Fruit fly (Drosophila melanogaster) whole organism, wandering third instar larva: ENCODE results near the gene Dus1.

ENCODE experiments used
- Abd-B ChIP-seq: fragments of >200 bp; optimal IDR thresholded peaks from 2 replicates; lab custom pipeline; 2017; ENCODE audit warnings: missing biosample characterization, missing genetic modification characterization
- CG32264 ChIP-seq: fragments of 200-800 bp; sonication (Bioruptor generic); optimal IDR thresholded peaks from 2 replicates; lab custom pipeline; 2016; ENCODE audit warnings: missing biosample characterization, missing genetic modification characterization
- CG9705 ChIP-seq: fragments of 200-800 bp; sonication (Bioruptor generic); optimal IDR thresholded peaks from 2 replicates; lab custom pipeline; 2018; ENCODE audit warnings: missing biosample characterization, mild to moderate bottlenecking, missing genetic modification characterization
- CrebA ChIP-seq: fragments of 200-800 bp; sonication (Bioruptor generic); optimal IDR thresholded peaks from 2 replicates; lab custom pipeline; 2016; ENCODE audit warnings: missing biosample characterization, mild to moderate bottlenecking, missing genetic modification characterization, borderline replicate concordance
- Dfd ChIP-seq: fragments of >200 bp; optimal IDR thresholded peaks from 2 replicates; lab custom pipeline; 2017; ENCODE audit warnings: missing biosample characterization, missing genetic modification characterization
- Dif ChIP-seq: fragments of 200-275, 200-300 bp; sonication (Bioruptor generic); optimal IDR thresholded peaks from 2 replicates; lab custom pipeline; 2018; ENCODE audit warnings: missing biosample characterization, missing genetic modification characterization; ENCODE audit not compliant: partially characterized antibody
- GATAd ChIP-seq: sonication (Bioruptor generic); optimal IDR thresholded peaks from 2 replicates; lab custom pipeline; 2016; ENCODE audit warnings: missing biosample characterization, missing genetic modification characterization
- HLH106 ChIP-seq: fragments of 200-800 bp; optimal IDR thresholded peaks from 3 replicates; lab custom pipeline; 2019; ENCODE audit warnings: missing biosample characterization, mild to moderate bottlenecking, missing genetic modification characterization, moderate library complexity
- Hnf4 ChIP-seq: fragments of 200-800 bp; sonication (Bioruptor generic); optimal IDR thresholded peaks from 2 replicates; lab custom pipeline; 2016; ENCODE audit warnings: missing biosample characterization, mild to moderate bottlenecking, missing genetic modification characterization
- Hr78 ChIP-seq: fragments of >200 bp; optimal IDR thresholded peaks from 2 replicates; lab custom pipeline; 2017; ENCODE audit warnings: missing biosample characterization, missing genetic modification characterization
- Hr83 ChIP-seq: fragments of 200-300 bp; sonication (Bioruptor generic); optimal IDR thresholded peaks from 2 replicates; lab custom pipeline; 2016; ENCODE audit warnings: missing biosample characterization, mild to moderate bottlenecking, missing genetic modification characterization, moderate library complexity; ENCODE audit not compliant: poor library complexity, severe bottlenecking
- Jra ChIP-seq: sonication (Bioruptor generic); optimal IDR thresholded peaks from 2 replicates; lab custom pipeline; 2016; ENCODE audit warnings: missing biosample characterization, missing genetic modification characterization
- Mio ChIP-seq: sonication (Bioruptor generic); optimal IDR thresholded peaks from 2 replicates; lab custom pipeline; 2016; ENCODE audit warnings: missing biosample characterization, missing genetic modification characterization
- Myc ChIP-seq: fragments of >200 bp; optimal IDR thresholded peaks from 2 replicates; lab custom pipeline; 2017
- N ChIP-seq: fragments of >200 bp; optimal IDR thresholded peaks from 2 replicates; lab custom pipeline; 2018; ENCODE audit warnings: missing biosample characterization, missing external identifiers, missing genetic modification characterization
- OdsH ChIP-seq: fragments of 200-800 bp; sonication (Bioruptor generic); optimal IDR thresholded peaks from 2 replicates; lab custom pipeline; 2016; ENCODE audit warnings: missing biosample characterization, mild to moderate bottlenecking, missing genetic modification characterization
- Rel ChIP-seq, 2 experiments: fragments of 200-800 bp; sonication (Bioruptor generic) in 1 of 2; optimal IDR thresholded peaks; 2 replicates in 1 of 2; 3 replicates in 1 of 2; lab custom pipeline; 2016 to 2019; ENCODE audit warnings: mild to moderate bottlenecking in 2 of 2, missing biosample characterization in 2 of 2, missing genetic modification characterization in 2 of 2, moderate library complexity in 1 of 2
- Sp1 ChIP-seq: fragments of 200-800 bp; sonication (Bioruptor generic); optimal IDR thresholded peaks from 3 replicates; lab custom pipeline; 2019; ENCODE audit warnings: missing biosample characterization, mild to moderate bottlenecking, missing genetic modification characterization, moderate library complexity
- Vsx2 ChIP-seq: fragments of 200-300, 225-300 bp; sonication (Bioruptor generic); optimal IDR thresholded peaks from 2 replicates; lab custom pipeline; 2018; ENCODE audit warnings: missing biosample characterization, missing genetic modification characterization; ENCODE audit not compliant: partially characterized antibody
- br ChIP-seq: fragments of 200-800 bp; sonication (Bioruptor generic); optimal IDR thresholded peaks from 2 replicates; lab custom pipeline; 2016; ENCODE audit warnings: missing biosample characterization, missing genetic modification characterization
- brk ChIP-seq: fragments of 200-800 bp; sonication (Bioruptor generic); optimal IDR thresholded peaks from 2 replicates; lab custom pipeline; 2016; ENCODE audit warnings: missing biosample characterization, mild to moderate bottlenecking, missing genetic modification characterization
- dl ChIP-seq, 2 experiments: fragments of 175-275, 200-275 bp in 1 of 2; fragments of 200-275 bp in 1 of 2; sonication (Bioruptor generic); optimal IDR thresholded peaks; lab custom pipeline; 2018; ENCODE audit warnings: mild to moderate bottlenecking in 2 of 2, missing biosample characterization in 2 of 2, missing genetic modification characterization in 2 of 2, moderate library complexity in 2 of 2; ENCODE audit not compliant: partially characterized antibody in 2 of 2, insufficient read depth in 1 of 2
- dmrt93B ChIP-seq: fragments of 200-800 bp; sonication (Bioruptor generic); optimal IDR thresholded peaks from 2 replicates; lab custom pipeline; 2018; ENCODE audit warnings: missing biosample characterization, mild to moderate bottlenecking, missing genetic modification characterization
- dsf ChIP-seq: sonication (Bioruptor generic); optimal IDR thresholded peaks from 2 replicates; lab custom pipeline; 2016; ENCODE audit warnings: missing biosample characterization, missing genetic modification characterization, borderline replicate concordance
- ey ChIP-seq: fragments of 200-800 bp; sonication (Bioruptor generic); optimal IDR thresholded peaks from 2 replicates; lab custom pipeline; 2016; ENCODE audit warnings: missing biosample characterization, missing genetic modification characterization
- foxo ChIP-seq, 2 experiments: fragments of 200-800 bp; sonication (Bioruptor generic); optimal IDR thresholded peaks; 2 replicates in 1 of 2; 3 replicates in 1 of 2; lab custom pipeline; 2016 to 2017; ENCODE audit warnings: missing biosample characterization in 2 of 2, missing genetic modification characterization in 2 of 2
- fru ChIP-seq: fragments of 200-800 bp; sonication (Bioruptor generic); optimal IDR thresholded peaks from 3 replicates; lab custom pipeline; 2016; ENCODE audit warnings: missing biosample characterization, mild to moderate bottlenecking, missing genetic modification characterization
- h ChIP-seq: fragments of 200-800 bp; sonication (Bioruptor generic); optimal IDR thresholded peaks from 3 replicates; lab custom pipeline; 2016; ENCODE audit warnings: missing biosample characterization, mild to moderate bottlenecking, missing genetic modification characterization
- jim ChIP-seq: fragments of 175-275, 200-325 bp; sonication (Bioruptor generic); optimal IDR thresholded peaks from 2 replicates; lab custom pipeline; 2016; ENCODE audit warnings: missing biosample characterization, mild to moderate bottlenecking, missing genetic modification characterization
- lola ChIP-seq: fragments of >200 bp; optimal IDR thresholded peaks from 2 replicates; lab custom pipeline; 2017; ENCODE audit warnings: missing biosample characterization, missing genetic modification characterization
- pan ChIP-seq: fragments of >200 bp; optimal IDR thresholded peaks from 2 replicates; lab custom pipeline; 2017
- psq ChIP-seq: fragments of 200-800 bp; sonication (Bioruptor generic); optimal IDR thresholded peaks from 3 replicates; lab custom pipeline; 2017; ENCODE audit warnings: missing biosample characterization, mild to moderate bottlenecking, missing genetic modification characterization, moderate library complexity
- rgr ChIP-seq: fragments of 200-800 bp; sonication (Bioruptor generic); optimal IDR thresholded peaks from 3 replicates; lab custom pipeline; 2016; ENCODE audit warnings: missing biosample characterization, mild to moderate bottlenecking, missing genetic modification characterization
- sage ChIP-seq: fragments of 200-800 bp; sonication (Bioruptor generic); optimal IDR thresholded peaks from 2 replicates; lab custom pipeline; 2016; ENCODE audit warnings: missing biosample characterization, mild to moderate bottlenecking, missing genetic modification characterization
- sv ChIP-seq: fragments of 200-800 bp; sonication (Bioruptor generic); optimal IDR thresholded peaks from 3 replicates; lab custom pipeline; 2016; ENCODE audit warnings: missing biosample characterization, missing genetic modification characterization
- tai ChIP-seq: sonication (Bioruptor generic); optimal IDR thresholded peaks from 2 replicates; lab custom pipeline; 2016; ENCODE audit warnings: missing biosample characterization, missing genetic modification characterization
- usp ChIP-seq: fragments of >200 bp; optimal IDR thresholded peaks from 2 replicates; lab custom pipeline; 2017; ENCODE audit warnings: missing biosample characterization, missing genetic modification characterization
- woc ChIP-seq: sonication (Bioruptor generic); optimal IDR thresholded peaks from 2 replicates; lab custom pipeline; 2016; ENCODE audit warnings: missing biosample characterization, mild to moderate bottlenecking, missing genetic modification characterization

Gene Dus1

dm6 chr2L:299038-299437 is 27.5 kb upstream of the Dus1 start:
- TF ChIP-seq Abd-B (GFP tag; lab: Kevin White, UChicago) (no peak), Dfd (GFP tag; lab: Kevin White, UChicago) (no peak), Jra (GFP tag; lab: Kevin White, UChicago) (no peak), CG32264 (no peak), N (GFP tag; lab: Kevin White, UChicago) (no peak), sv (GFP tag; lab: Kevin White, UChicago) (no peak), brk (GFP tag; lab: Kevin White, UChicago) (no peak), Hnf4 (GFP tag; lab: Kevin White, UChicago) (no peak), tai (GFP tag; lab: Kevin White, UChicago) (no peak), Hr78 (no peak), Sp1 (GFP tag; lab: Kevin White, UChicago) (no peak), dl (GFP tag; optimal IDR thresholded peaks at IDR 0.05; lab: Kevin White, UChicago; ENCODE audit: insufficient read depth in 1 of 2, partially characterized antibody in 2 of 2) (no peak), woc (no peak), Mio (GFP tag; lab: Kevin White, UChicago) (no peak), br (GFP tag; lab: Kevin White, UChicago) (no peak), CG9705 (no peak), fru (GFP tag; lab: Kevin White, UChicago) (no peak), jim (GFP tag; lab: Kevin White, UChicago) (no peak), dsf (GFP tag; lab: Kevin White, UChicago) (no peak)

DNA sequence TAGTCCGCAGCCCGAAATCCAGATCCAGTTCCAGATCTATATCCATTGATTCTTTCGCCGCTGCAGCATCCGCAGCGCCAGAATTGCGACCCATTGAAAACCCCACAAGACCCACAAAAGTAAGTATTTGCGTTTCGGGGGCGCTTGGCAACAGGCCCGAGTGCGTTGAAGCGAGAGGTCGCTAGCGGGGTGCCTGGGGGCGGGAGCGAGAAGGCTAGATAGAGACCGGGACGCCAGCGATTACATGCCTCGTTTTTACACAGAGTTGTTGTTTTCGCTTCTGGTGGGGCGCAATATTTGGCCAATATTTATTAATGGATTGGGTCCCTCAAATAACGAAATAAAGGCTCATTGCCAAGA is 26.7 kb upstream of the Dus1 start:
- no peak for TF ChIP-seq dmrt93B (GFP tag; lab: Kevin White, UChicago)
- TF ChIP-seq Rel (GFP tag; optimal IDR thresholded peaks at IDR 0.05; lab: Kevin White, UChicago), result no peak
- peak; percentile 48 for TF ChIP-seq Rel (tag; optimal IDR thresholded peaks at IDR 0.05; lab: Kevin White, UChicago)
- no peak for TF ChIP-seq h (GFP tag; lab: Kevin White, UChicago)
- TF ChIP-seq CG9705, result no peak
- TF ChIP-seq sv (GFP tag; lab: Kevin White, UChicago), result no peak
- TF ChIP-seq br (GFP tag; lab: Kevin White, UChicago), result no peak
- no peak for TF ChIP-seq Dif
- TF ChIP-seq sage (GFP tag; lab: Kevin White, UChicago), result no peak

- TF ChIP-seq N (GFP tag; lab: Kevin White, UChicago) (peak; percentile 16), sv (GFP tag; lab: Kevin White, UChicago) (peak; percentile 91), ey (GFP tag; lab: Kevin White, UChicago) (peak; percentile 92), Mio (GFP tag; lab: Kevin White, UChicago) (peak; percentile 89), jim (GFP tag; lab: Kevin White, UChicago) (peak; percentile 92), lola (no peak), Sp1 (GFP tag; lab: Kevin White, UChicago) (peak; percentile 92), Hr78 (no peak), GATAd (GFP tag; lab: Kevin White, UChicago) (no peak), CG9705 (peak; percentile 85), sage (GFP tag; lab: Kevin White, UChicago) (peak; percentile 71), foxo (GFP tag; optimal IDR thresholded peaks at IDR 0.05; lab: Kevin White, UChicago) (peak; percentile 49 to 98), Dfd (GFP tag; lab: Kevin White, UChicago) (peak; percentile 12), usp (GFP tag; lab: Kevin White, UChicago) (no peak), Abd-B (GFP tag; lab: Kevin White, UChicago) (no peak), woc (peak; percentile 79), Myc (lab: Kevin White, UChicago) (no peak), CrebA (GFP tag; lab: Kevin White, UChicago) (no peak), br (GFP tag; lab: Kevin White, UChicago) (peak; percentile 94), HLH106 (tag; lab: Kevin White, UChicago) (peak; percentile 93), Hnf4 (GFP tag; lab: Kevin White, UChicago) (peak; percentile 98), dl (GFP tag; optimal IDR thresholded peaks at IDR 0.05; lab: Kevin White, UChicago; ENCODE audit: insufficient read depth in 1 of 2, partially characterized antibody in 2 of 2) (no peak), Jra (GFP tag; lab: Kevin White, UChicago) (peak; percentile 96), dsf (GFP tag; lab: Kevin White, UChicago) (peak; percentile 93), tai (GFP tag; lab: Kevin White, UChicago) (peak; percentile 98), brk (GFP tag; lab: Kevin White, UChicago) (peak; percentile 76), Rel (GFP tag; optimal IDR thresholded peaks at IDR 0.05; lab: Kevin White, UChicago) (no peak), Rel (tag; optimal IDR thresholded peaks at IDR 0.05; lab: Kevin White, UChicago) (peak; percentile 25), rgr (peak; percentile 95), OdsH (GFP tag; lab: Kevin White, UChicago) (peak; percentile 89), CG32264 (peak; percentile 91), dmrt93B (GFP tag; lab: Kevin White, UChicago) (peak; percentile 86), fru (GFP tag; lab: Kevin White, UChicago) (peak; percentile 92), h (GFP tag; lab: Kevin White, UChicago) (peak; percentile 90), psq (GFP tag; lab: Kevin White, UChicago) (peak; percentile 85), Dif (peak; percentile 37), Vsx2 (GFP tag; lab: Kevin White, UChicago) (no peak), Hr83 (peak; percentile 100), pan (no peak)
These were observed 26.1 kb upstream of the Dus1 start, which contains the start of gene Pi3K21B for dm6 chr2L:297480-298284. Gene Pi3K21B (plus strand): TSS chr2L:297880.
